Worm (Caenorhabditis elegans) whole organism, young adult: Measurements from ENCODE around the gene daf-11.

Source experiments
- ccch-3 ChIP-seq: fragments of 200-800 bp; sonication (Bioruptor generic); optimal IDR thresholded peaks from 2 replicates; lab custom pipeline; 2018; ENCODE audit warnings: mild to moderate bottlenecking, missing genetic modification characterization, missing compliant biosample characterization
- dox-1 ChIP-seq: fragments of 200-800 bp; sonication (Bioruptor generic); IDR thresholded peaks from 2 replicates; pipeline ENCODE4 v1.3.6; 2022; ENCODE audit warnings: missing genetic modification reagents, missing genetic modification characterization, missing compliant biosample characterization
- egrh-3 ChIP-seq: fragments of 200-800 bp; sonication (Bioruptor generic); IDR thresholded peaks from 2 replicates; pipeline ENCODE4 v1.3.6; 2022; ENCODE audit warnings: missing genetic modification reagents, missing genetic modification characterization, missing compliant biosample characterization
- hmg-20 ChIP-seq: fragments of 200-800 bp; sonication (Bioruptor generic); IDR thresholded peaks from 2 replicates; pipeline ENCODE4 v1.3.6; 2022; ENCODE audit warnings: missing genetic modification reagents, missing genetic modification characterization, missing compliant biosample characterization
- hrde-1 ChIP-seq: sonication (generic microtip); optimal IDR thresholded peaks from 2 replicates; lab custom pipeline; 2016; ENCODE audit warnings: missing genetic modification characterization, mild to moderate bottlenecking, missing compliant biosample characterization, moderate library complexity, missing genotype, missing genetic modification reagents, borderline replicate concordance
- lin-40 ChIP-seq: sonication (generic microtip); optimal IDR thresholded peaks from 2 replicates; lab custom pipeline; 2016; ENCODE audit warnings: missing genetic modification characterization, mild to moderate bottlenecking, missing compliant biosample characterization, missing genotype, missing genetic modification reagents
- madf-6 ChIP-seq: fragments of 200-800 bp; sonication (Bioruptor generic); IDR thresholded peaks from 2 replicates; pipeline ENCODE4 v1.3.6; 2022; ENCODE audit warnings: missing genetic modification reagents, missing genetic modification characterization, missing compliant biosample characterization
- nfyb-1 ChIP-seq: fragments of 200-800 bp; sonication (Bioruptor generic); IDR thresholded peaks from 2 replicates; pipeline ENCODE4 v1.3.6; 2022; ENCODE audit warnings: missing genetic modification reagents, missing genetic modification characterization, missing compliant biosample characterization
- sea-2 ChIP-seq: fragments of 200-800 bp; sonication (Bioruptor generic); IDR thresholded peaks from 2 replicates; pipeline ENCODE4 v1.3.6; 2022; ENCODE audit warnings: missing genetic modification characterization, missing compliant biosample characterization
- sptf-2 ChIP-seq: fragments of 200-800 bp; sonication (Bioruptor generic); optimal IDR thresholded peaks from 2 replicates; lab custom pipeline; 2018; ENCODE audit warnings: mild to moderate bottlenecking, missing genetic modification characterization, missing compliant biosample characterization

ce11 chrV:11730060-11730459 is 4.2 kb upstream of the daf-11 start, which contains the start of gene rhr-2:
- TF ChIP-seq egrh-3 (GFP tag; lab: Robert Waterston, UW) (no peak), hmg-20 (GFP tag; lab: Robert Waterston, UW) (no peak), nfyb-1 (GFP tag; lab: Robert Waterston, UW) (no peak), sea-2 (GFP tag; lab: Robert Waterston, UW) (no peak), hrde-1 (tag; lab: Kevin White, UChicago) (no peak), madf-6 (GFP tag; lab: Robert Waterston, UW) (no peak), ccch-3 (GFP tag; lab: Kevin White, UChicago) (no peak), sptf-2 (GFP tag; lab: Kevin White, UChicago) (no peak), lin-40 (tag; lab: Kevin White, UChicago) (no peak), dox-1 (GFP tag; lab: Robert Waterston, UW) (no peak)
